Worm (Caenorhabditis elegans) whole organism, L3 larva: ENCODE measurements around the gene hrg-7.

Experiments used
- ZK546.5 ChIP-seq: sonication (generic microtip); optimal IDR thresholded peaks from 2 replicates; lab custom pipeline; 2017; ENCODE audit warnings: missing biosample characterization, missing genetic modification characterization
- ceh-28 ChIP-seq: fragments of 150-350 bp; optimal IDR thresholded peaks from 2 replicates; lab custom pipeline; 2014; ENCODE audit warnings: missing biosample characterization, missing genetic modification reagents, missing genetic modification characterization
- ceh-9 ChIP-seq: sonication (generic microtip); optimal IDR thresholded peaks from 2 replicates; lab custom pipeline; 2018; ENCODE audit warnings: missing biosample characterization, missing genetic modification characterization
- daf-12 ChIP-seq: fragments of 150-350 bp; optimal IDR thresholded peaks from 2 replicates; lab custom pipeline; 2014; ENCODE audit warnings: missing biosample characterization, missing genetic modification reagents, missing genetic modification characterization
- egl-5 ChIP-seq: fragments of 150-350 bp; optimal IDR thresholded peaks from 2 replicates; lab custom pipeline; 2017; ENCODE audit warnings: missing biosample characterization, missing genetic modification reagents, missing genetic modification characterization, inconsistent platforms
- elt-1 ChIP-seq: fragments of 150-350 bp; optimal IDR thresholded peaks from 2 replicates; lab custom pipeline; 2014; ENCODE audit warnings: missing biosample characterization, missing genetic modification characterization
- elt-2 ChIP-seq: sonication (generic microtip); optimal IDR thresholded peaks from 2 replicates; lab custom pipeline; 2016; ENCODE audit warnings: missing genetic modification reagents, mild to moderate bottlenecking, missing genetic modification characterization, missing compliant biosample characterization
- elt-3 ChIP-seq, 3 experiments: fragments of 150-350 bp in 1 of 3; sonication (generic microtip) in 2 of 3; optimal IDR thresholded peaks; 2 replicates in 2 of 3; 4 replicates in 1 of 3; lab custom pipeline; 2014 to 2017; ENCODE audit warnings: missing biosample characterization in 3 of 3, missing genetic modification characterization in 3 of 3
- eor-1 ChIP-seq, 2 experiments: fragments of 150-350 bp; optimal IDR thresholded peaks; 2 replicates each; lab custom pipeline; 2014 to 2018; ENCODE audit warnings: missing biosample characterization in 2 of 2, missing genetic modification characterization in 2 of 2
- fkh-2 ChIP-seq: fragments of 150-350 bp; optimal IDR thresholded peaks from 2 replicates; lab custom pipeline; 2014; ENCODE audit warnings: missing biosample characterization, missing genetic modification reagents, missing genetic modification characterization
- jun-1 ChIP-seq: fragments of 150-350 bp; optimal IDR thresholded peaks from 2 replicates; lab custom pipeline; 2014; ENCODE audit warnings: missing biosample characterization, missing genetic modification reagents, missing genetic modification characterization
- lin-15B ChIP-seq: fragments of 150-350 bp; optimal IDR thresholded peaks from 2 replicates; lab custom pipeline; 2014; ENCODE audit warnings: missing biosample characterization, missing genetic modification characterization
- lin-39 ChIP-seq: fragments of 150-350 bp; optimal IDR thresholded peaks from 2 replicates; lab custom pipeline; 2018; ENCODE audit warnings: missing biosample characterization, missing genetic modification reagents, missing genetic modification characterization
- lsy-12 ChIP-seq: sonication (generic microtip); optimal IDR thresholded peaks from 2 replicates; lab custom pipeline; 2016; ENCODE audit warnings: mild to moderate bottlenecking, missing genetic modification characterization, missing compliant biosample characterization
- mml-1 ChIP-seq: fragments of 150-350 bp; sonication (generic microtip); optimal IDR thresholded peaks from 3 replicates; lab custom pipeline; 2014; ENCODE audit warnings: missing biosample characterization, missing genetic modification characterization
- nhr-23 ChIP-seq: fragments of 150-350 bp; optimal IDR thresholded peaks from 2 replicates; lab custom pipeline; 2014; ENCODE audit warnings: missing biosample characterization, missing genetic modification reagents, missing genetic modification characterization
- nhr-43 ChIP-seq: sonication (generic microtip); optimal IDR thresholded peaks from 2 replicates; lab custom pipeline; 2016; ENCODE audit warnings: mild to moderate bottlenecking, missing genetic modification characterization, missing compliant biosample characterization; ENCODE audit not compliant: poor library complexity, severe bottlenecking
- nhr-67 ChIP-seq: fragments of 150-350 bp; optimal IDR thresholded peaks from 2 replicates; lab custom pipeline; 2014; ENCODE audit warnings: missing biosample characterization, missing genetic modification characterization
- nhr-76 ChIP-seq: fragments of 150-350 bp; sonication (generic microtip); optimal IDR thresholded peaks from 5 replicates; lab custom pipeline; 2014; ENCODE audit warnings: missing biosample characterization, missing genetic modification characterization
- pha-4 ChIP-seq: fragments of 150-350 bp; optimal IDR thresholded peaks from 2 replicates; lab custom pipeline; 2014; ENCODE audit warnings: missing biosample characterization, missing genetic modification reagents, missing genetic modification characterization
- pqm-1 ChIP-seq: fragments of 150-350 bp; optimal IDR thresholded peaks from 2 replicates; lab custom pipeline; 2017; ENCODE audit warnings: missing biosample characterization, missing genetic modification characterization, inconsistent platforms
- sea-2 ChIP-seq: fragments of 150-350 bp; sonication (generic microtip); optimal IDR thresholded peaks from 4 replicates; lab custom pipeline; 2014; ENCODE audit warnings: missing biosample characterization, missing genetic modification reagents, missing genetic modification characterization
- snpc-4 ChIP-seq: fragments of 150-350 bp; optimal IDR thresholded peaks from 2 replicates; lab custom pipeline; 2014; ENCODE audit warnings: missing biosample characterization, missing genetic modification characterization
- tbx-2 ChIP-seq: sonication (generic microtip); optimal IDR thresholded peaks from 2 replicates; lab custom pipeline; 2016; ENCODE audit warnings: mild to moderate bottlenecking, missing genetic modification characterization, missing compliant biosample characterization
- unc-39 ChIP-seq: sonication (generic microtip); optimal IDR thresholded peaks from 4 replicates; lab custom pipeline; 2017; ENCODE audit warnings: missing biosample characterization, missing genetic modification characterization
- unc-62 ChIP-seq: fragments of 150-350 bp; sonication (generic microtip); optimal IDR thresholded peaks from 4 replicates; lab custom pipeline; 2014; ENCODE audit warnings: missing biosample characterization, missing genetic modification reagents, missing genetic modification characterization
- zag-1 ChIP-seq: fragments of 150-350 bp; optimal IDR thresholded peaks from 2 replicates; lab custom pipeline; 2014; ENCODE audit warnings: missing biosample characterization, missing genetic modification characterization
- ztf-11 ChIP-seq: fragments of 150-350 bp; optimal IDR thresholded peaks from 2 replicates; lab custom pipeline; 2014; ENCODE audit warnings: missing biosample characterization, missing genetic modification characterization

hrg-7 gene

ce11 chrV:12728062-12728665, 13.7 kb upstream of the hrg-7 start, which contains the start of the genes rpl-28 and mrpl-49 (continued):
- TF ChIP-seq nhr-23 (tag; lab: Kevin White, UChicago), result peak; percentile 93
- TF ChIP-seq, all 47 proteins: peak for 20

DNA sequence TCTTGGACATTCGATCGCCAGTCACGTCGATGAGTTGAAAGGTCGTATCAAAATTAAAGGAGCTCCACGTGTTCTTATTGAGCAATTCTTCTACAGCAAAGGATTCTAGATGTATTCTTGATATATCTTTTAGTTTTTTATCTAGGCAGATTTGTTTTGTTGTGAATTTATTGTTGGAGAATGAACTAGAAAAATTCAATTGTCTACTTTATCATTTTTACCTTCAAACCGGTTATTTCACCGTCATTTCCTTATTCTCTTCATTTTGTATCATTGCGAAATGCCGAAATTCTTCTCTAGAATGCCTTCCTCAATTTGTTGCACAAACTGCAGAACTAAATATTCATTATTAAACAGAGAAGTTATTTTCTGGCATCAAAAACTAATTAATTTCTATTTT, 12.6 kb upstream of the hrg-7 start, which contains the start of gene R11D1.10:
TSS of gene R11D1.10 (plus strand) at position 301 of the 400 bp plus-strand sequence.
- no peak for TF ChIP-seq lsy-12 (tag; lab: Kevin White, UChicago)
- TF ChIP-seq nhr-43 (tag; lab: Kevin White, UChicago), result no peak
- no peak for TF ChIP-seq fkh-2 (tag; lab: Kevin White, UChicago)
- no peak for TF ChIP-seq lin-39 (tag; lab: Kevin White, UChicago)
- no peak for TF ChIP-seq unc-62 (GFP tag; lab: Kevin White, UChicago)
- TF ChIP-seq ceh-9 (tag; lab: Kevin White, UChicago), result no peak
- TF ChIP-seq sea-2 (GFP tag; lab: Kevin White, UChicago), result no peak
- no peak for TF ChIP-seq pha-4
- TF ChIP-seq eor-1 (tag; optimal IDR thresholded peaks at IDR 0.05; lab: Kevin White, UChicago), result no peak
- no peak for TF ChIP-seq daf-12
- TF ChIP-seq ceh-28, result no peak

- TF ChIP-seq elt-2 (tag; lab: Kevin White, UChicago) (peak; percentile 87), ZK546.5 (no peak), zag-1 (tag; lab: Kevin White, UChicago) (no peak), eor-1 (tag; optimal IDR thresholded peaks at IDR 0.05; lab: Kevin White, UChicago) (no peak), pha-4 (peak; percentile 23), nhr-76 (tag; lab: Kevin White, UChicago) (no peak), pqm-1 (tag; lab: Kevin White, UChicago) (peak; percentile 77)
These were observed 9.1 kb upstream of the hrg-7 start for ce11 chrV:12732734-12733133.

DNA sequence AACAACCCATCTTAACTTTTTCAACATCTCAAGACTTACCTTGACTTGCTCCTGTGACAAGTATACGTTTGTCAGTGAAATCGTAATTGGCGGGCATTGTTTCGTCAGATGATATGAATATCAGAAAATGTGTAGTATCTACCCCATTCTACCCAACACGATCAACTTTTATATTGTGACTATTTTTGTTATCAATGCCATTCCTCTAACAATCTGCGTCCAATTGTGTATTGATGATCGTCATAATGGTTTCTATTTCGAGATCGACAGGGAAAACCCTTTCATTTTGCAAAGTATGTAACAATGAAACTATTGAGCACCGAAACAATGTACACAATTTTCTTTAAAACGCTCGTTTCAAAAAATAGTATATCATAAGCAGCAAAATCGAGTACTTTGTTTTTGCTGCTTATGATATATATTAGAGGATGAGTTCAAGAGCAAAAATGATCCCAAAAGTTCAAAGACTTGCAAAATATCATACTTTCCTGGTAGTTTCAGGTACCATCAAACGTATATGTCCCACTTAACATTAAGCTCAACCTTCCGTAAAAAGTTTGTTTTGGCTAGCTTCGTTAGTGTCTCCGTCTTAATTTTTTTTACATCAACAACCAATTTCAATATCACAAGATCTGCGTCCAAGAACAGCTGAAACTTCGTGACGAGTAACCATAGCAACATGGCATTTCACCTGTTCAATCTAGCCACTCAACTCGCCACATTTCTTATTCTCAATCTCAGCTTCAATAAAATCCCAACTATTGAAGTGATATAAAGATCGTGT, 8.2 kb upstream of the hrg-7 start, which contains the start of the genes dhs-21 and xbx-9:
TSS of gene dhs-21 (minus strand) at position 181 of the 784 bp plus-strand sequence.
TSS of gene xbx-9 (plus strand) at position 734 of the 784 bp plus-strand sequence.
- TF ChIP-seq jun-1 (tag; lab: Kevin White, UChicago) (peak; percentile 54), unc-62 (GFP tag; lab: Kevin White, UChicago) (no peak), daf-12 (no peak), lin-15B (tag; lab: Kevin White, UChicago) (no peak), ztf-11 (tag; lab: Kevin White, UChicago) (no peak), elt-3 (tag; optimal IDR thresholded peaks at IDR 0.05; lab: Kevin White, UChicago) (peak in 1 of 3 experiments; percentile 26), zag-1 (tag; lab: Kevin White, UChicago) (no peak), pqm-1 (tag; lab: Kevin White, UChicago) (peak; percentile 86), snpc-4 (tag; lab: Kevin White, UChicago) (no peak), pha-4 (peak; percentile 12), egl-5 (no peak), nhr-67 (tag; lab: Kevin White, UChicago) (no peak), mml-1 (tag; lab: Kevin White, UChicago) (no peak), elt-2 (tag; lab: Kevin White, UChicago) (peak; percentile 79), elt-1 (tag; lab: Kevin White, UChicago) (no peak), tbx-2 (tag; lab: Kevin White, UChicago) (no peak), unc-39 (tag; lab: Kevin White, UChicago) (no peak), eor-1 (tag; optimal IDR thresholded peaks at IDR 0.05; lab: Kevin White, UChicago) (no peak)

DNA sequence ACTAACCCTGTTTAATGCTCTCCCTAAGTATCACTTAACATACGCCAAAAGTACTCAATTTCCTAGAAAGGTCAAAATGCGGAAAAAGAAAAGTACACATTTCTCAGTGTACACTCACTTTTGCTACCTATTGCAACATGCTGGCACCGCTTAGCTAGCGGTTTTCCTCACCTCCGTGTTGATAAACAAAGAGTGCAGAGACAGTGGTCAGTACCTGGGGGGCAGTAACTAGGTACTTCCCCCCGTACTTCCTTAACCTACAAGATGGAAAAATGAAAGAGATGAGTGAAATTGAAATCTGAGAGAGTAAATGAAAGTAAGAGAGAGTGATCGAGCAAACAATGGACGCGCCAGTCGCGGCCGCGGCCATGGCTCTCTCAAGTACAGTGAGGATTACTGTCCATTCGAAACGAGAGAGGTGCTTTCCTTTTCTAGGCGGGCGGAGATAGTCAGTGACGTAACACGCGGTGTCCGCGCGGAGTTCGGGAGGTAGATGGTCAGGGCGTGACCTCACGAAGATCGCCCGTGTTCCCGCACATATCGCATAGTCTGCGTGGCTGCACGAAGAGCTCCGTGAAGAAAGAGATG, 5.6 kb upstream of the hrg-7 start, which contains the start of gene cky-1:
TSS of gene cky-1 (plus strand) at position 538 of the 588 bp plus-strand sequence.
- TF ChIP-seq pha-4 (peak; percentile 19), snpc-4 (tag; lab: Kevin White, UChicago) (no peak), elt-1 (tag; lab: Kevin White, UChicago) (no peak)
